Worm (Caenorhabditis elegans): Measurements from ENCODE around the gene T06A10.106.
"Not testable (repeated sequence)": the region's sequence is repeated elsewhere in the genome, so short reads cannot be mapped to it uniquely, and the experiment has no call there.

The T06A10.106 gene

ce11 chrIV:16868900-16869299 lies at the start of gene T06A10.106:
T06A10.106 (minus strand) TSS chrIV:16869000.
- no peak for TF ChIP-seq unc-62 (GFP tag; optimal IDR thresholded peaks at IDR 0.05)

- TF ChIP-seq unc-62 (GFP tag; optimal IDR thresholded peaks at IDR 0.05): no peak
Observed at ce11 chrIV:16917831-16918429, 49.1 kb upstream of the T06A10.106 start, which contains the start of the genes Y116A8C.469 and Y116A8C.468. Y116A8C.469 (minus strand) TSS chrIV:16917931. Y116A8C.468 (plus strand) TSS chrIV:16918379.

- no peak for TF ChIP-seq unc-62 (GFP tag; optimal IDR thresholded peaks at IDR 0.05)
Observed at ce11 chrIV:16915751-16916150, 47.0 kb upstream of the T06A10.106 start, which contains the start of gene Y116A8C.3. Y116A8C.3 (plus strand) TSS chrIV:16916051.

- TF ChIP-seq unc-62 (GFP tag; optimal IDR thresholded peaks at IDR 0.05): no peak
Observed at ce11 chrIV:16898205-16898604, 29.4 kb upstream of the T06A10.106 start.

ce11 chrIV:16895288-16895687 lies 26.5 kb upstream of the T06A10.106 start, which contains the start of gene T06A10.2:
T06A10.2 (plus strand) TSS chrIV:16895588.
- TF ChIP-seq unc-62 (GFP tag; optimal IDR thresholded peaks at IDR 0.05): not testable (repeated sequence)

- TF ChIP-seq unc-62 (GFP tag; optimal IDR thresholded peaks at IDR 0.05): no peak
Observed at ce11 chrIV:16888580-16888979, 19.8 kb upstream of the T06A10.106 start.

- TF ChIP-seq unc-62 (GFP tag; optimal IDR thresholded peaks at IDR 0.05): no peak
Observed at ce11 chrIV:16867223-16867622, 1.6 kb downstream of the T06A10.106 start, which contains the start of gene T06A10.107. T06A10.107 (plus strand) TSS chrIV:16867523.

ce11 chrIV:16865487-16865886 lies 3.3 kb downstream of the T06A10.106 start, which contains the start of gene gtsf-1:
gtsf-1 (plus strand) TSS chrIV:16865840.
- no peak for TF ChIP-seq unc-62 (GFP tag; optimal IDR thresholded peaks at IDR 0.05)

- no peak for TF ChIP-seq unc-62 (GFP tag; optimal IDR thresholded peaks at IDR 0.05)
Observed at ce11 chrIV:16864876-16865275, 3.9 kb downstream of the T06A10.106 start.

ce11 chrIV:16863431-16863895 lies 5.3 kb downstream of the T06A10.106 start, which contains the start of the genes mel-46 and lsy-13:
mel-46 (minus strand) TSS chrIV:16863481.
lsy-13 (plus strand) TSS chrIV:16863870.
- TF ChIP-seq unc-62 (GFP tag; optimal IDR thresholded peaks at IDR 0.05): no peak

- no peak for TF ChIP-seq unc-62 (GFP tag; optimal IDR thresholded peaks at IDR 0.05)
Observed at ce11 chrIV:16860702-16861101, 8.1 kb downstream of the T06A10.106 start.

- no peak for TF ChIP-seq unc-62 (GFP tag; optimal IDR thresholded peaks at IDR 0.05)
Observed at ce11 chrIV:16854790-16855189, 14.0 kb downstream of the T06A10.106 start, which contains the start of gene map-2. map-2 (minus strand) TSS chrIV:16854890.

ce11 chrIV:16842873-16843272 lies 25.9 kb downstream of the T06A10.106 start, which contains the start of gene Y116A8A.150:
Y116A8A.150 (minus strand) TSS chrIV:16842973.
- TF ChIP-seq unc-62 (GFP tag; optimal IDR thresholded peaks at IDR 0.05): not testable (repeated sequence)

ce11 chrIV:16831366-16831765 lies 37.4 kb downstream of the T06A10.106 start, which contains the start of gene clec-194:
clec-194 (plus strand) TSS chrIV:16831666.
- no peak for TF ChIP-seq unc-62 (GFP tag; optimal IDR thresholded peaks at IDR 0.05)

ce11 chrIV:16829896-16830295 lies 38.9 kb downstream of the T06A10.106 start, which contains the start of gene Y116A8A.7:
Y116A8A.7 (plus strand) TSS chrIV:16830196.
- no peak for TF ChIP-seq unc-62 (GFP tag; optimal IDR thresholded peaks at IDR 0.05)

- no peak for TF ChIP-seq unc-62 (GFP tag; optimal IDR thresholded peaks at IDR 0.05)
Observed at ce11 chrIV:16828698-16829097, 40.1 kb downstream of the T06A10.106 start, which contains the start of gene Y116A8A.6. Y116A8A.6 (minus strand) TSS chrIV:16828798.

- TF ChIP-seq unc-62 (GFP tag; optimal IDR thresholded peaks at IDR 0.05): no peak
Observed at ce11 chrIV:16822529-16822928, 46.3 kb downstream of the T06A10.106 start, which contains the start of gene Y116A8A.4. Y116A8A.4 (plus strand) TSS chrIV:16822829.

All from whole organism, dauer.